Worm (Caenorhabditis elegans) whole organism, L4 larva: ENCODE measurements around the gene mrt-2.
"Not testable (repeated sequence)": the region's sequence is repeated elsewhere in the genome, so short reads cannot be mapped to it uniquely, and the experiment has no call there.

Experiments used
- F37D6.2 ChIP-seq: sonication (generic microtip); optimal IDR thresholded peaks from 2 replicates; lab custom pipeline; 2016; ENCODE audit warnings: mild to moderate bottlenecking, missing genetic modification characterization, missing compliant biosample characterization
- F49E8.2 ChIP-seq: sonication (generic microtip); optimal IDR thresholded peaks from 2 replicates; lab custom pipeline; 2016; ENCODE audit warnings: missing compliant biosample characterization, mild to moderate bottlenecking, missing genetic modification characterization, borderline replicate concordance
- T20F7.1 ChIP-seq: fragments of 200-800 bp; sonication (Bioruptor generic); optimal IDR thresholded peaks from 2 replicates; lab custom pipeline; 2018; ENCODE audit warnings: mild to moderate bottlenecking, missing genetic modification characterization, missing compliant biosample characterization
- Y48G9A.11 ChIP-seq: fragments of 200-800 bp; sonication (Bioruptor generic); IDR thresholded peaks from 2 replicates; pipeline ENCODE4 v1.3.6; 2022; ENCODE audit warnings: missing genetic modification reagents, missing genetic modification characterization, missing compliant biosample characterization
- aha-1 ChIP-seq: fragments of 150-350 bp; peaks from one replicate; lab custom pipeline; 2014; ENCODE audit warnings: missing biosample characterization, missing genetic modification characterization
- ceh-20 ChIP-seq: fragments of 200-800 bp; sonication (Bioruptor generic); IDR thresholded peaks from 2 replicates; pipeline ENCODE4 v1.3.6; 2022; ENCODE audit warnings: missing genetic modification reagents, missing genetic modification characterization, missing compliant biosample characterization
- ceh-44 ChIP-seq: fragments of 200-800 bp; sonication (Bioruptor generic); IDR thresholded peaks from 2 replicates; pipeline ENCODE4 v1.3.6; 2022; ENCODE audit warnings: missing genetic modification reagents, missing genetic modification characterization, missing compliant biosample characterization
- cey-2 ChIP-seq: sonication (generic microtip); optimal IDR thresholded peaks from 3 replicates; lab custom pipeline; 2017; ENCODE audit warnings: missing genetic modification characterization, mild to moderate bottlenecking, missing compliant biosample characterization, antibody characterized with exemption, borderline replicate concordance; ENCODE audit not compliant: insufficient read depth
- dpl-1 ChIP-seq: fragments of 150-350 bp; optimal IDR thresholded peaks from 2 replicates; lab custom pipeline; 2014; ENCODE audit warnings: missing biosample characterization, missing genetic modification reagents, missing genetic modification characterization
- egl-43 ChIP-seq: fragments of 200-800 bp; sonication (Bioruptor generic); IDR thresholded peaks from 2 replicates; pipeline ENCODE4 v1.3.6; 2022; ENCODE audit warnings: missing genetic modification reagents, missing genetic modification characterization, missing compliant biosample characterization
- hlh-11 ChIP-seq: fragments of 200-800 bp; sonication (Bioruptor generic); optimal IDR thresholded peaks from 2 replicates; lab custom pipeline; 2018; ENCODE audit warnings: mild to moderate bottlenecking, missing genetic modification characterization, missing compliant biosample characterization
- lim-7 ChIP-seq: fragments of 200-800 bp; sonication (Bioruptor generic); IDR thresholded peaks from 2 replicates; pipeline ENCODE4 v1.3.6; 2022; ENCODE audit warnings: missing genetic modification characterization, missing compliant biosample characterization
- lin-29 ChIP-seq: fragments of 200-800 bp; sonication (Bioruptor generic); IDR thresholded peaks from 2 replicates; pipeline ENCODE4 v1.3.6; 2022; ENCODE audit warnings: missing genetic modification reagents, missing genetic modification characterization, missing compliant biosample characterization
- lin-38 ChIP-seq: fragments of 200-800 bp; sonication (Bioruptor generic); IDR thresholded peaks from 2 replicates; pipeline ENCODE4 v1.3.6; 2022; ENCODE audit warnings: missing genetic modification reagents, missing genetic modification characterization, missing compliant biosample characterization
- madf-5 ChIP-seq, 2 experiments: fragments of 200-800 bp; sonication (Bioruptor generic); IDR thresholded peaks; 2 replicates each; pipeline ENCODE4 v1.3.6; 2022; ENCODE audit warnings: missing compliant biosample characterization in 2 of 2, missing genetic modification characterization in 2 of 2
- mdt-29 ChIP-seq: fragments of 200-800 bp; sonication (Bioruptor generic); IDR thresholded peaks from 2 replicates; pipeline ENCODE4 v1.3.6; 2022; ENCODE audit warnings: missing genetic modification reagents, missing genetic modification characterization, missing compliant biosample characterization
- mes-2 ChIP-seq: sonication (generic microtip); optimal IDR thresholded peaks from 2 replicates; lab custom pipeline; 2016; ENCODE audit warnings: missing genotype, mild to moderate bottlenecking, missing genetic modification characterization, missing compliant biosample characterization; ENCODE audit not compliant: poor library complexity, severe bottlenecking
- mxl-3 ChIP-seq: fragments of 200-800 bp; sonication (Bioruptor generic); optimal IDR thresholded peaks from 2 replicates; lab custom pipeline; 2018; ENCODE audit warnings: mild to moderate bottlenecking, missing genetic modification characterization, missing compliant biosample characterization
- nhr-11 ChIP-seq: fragments of 150-350 bp; optimal IDR thresholded peaks from 2 replicates; lab custom pipeline; 2014; ENCODE audit warnings: missing biosample characterization, missing genetic modification characterization
- nhr-237 ChIP-seq: sonication (generic microtip); optimal IDR thresholded peaks from 2 replicates; lab custom pipeline; 2017; ENCODE audit warnings: missing biosample characterization, missing genetic modification characterization
- nhr-42 ChIP-seq: fragments of 200-800 bp; sonication (Bioruptor generic); IDR thresholded peaks from 2 replicates; pipeline ENCODE4 v1.3.6; 2022; ENCODE audit warnings: missing genetic modification characterization, missing compliant biosample characterization
- php-3 ChIP-seq: fragments of 200-800 bp; sonication (Bioruptor generic); IDR thresholded peaks from 2 replicates; pipeline ENCODE4 v1.3.6; 2022; ENCODE audit warnings: missing genetic modification reagents, missing genetic modification characterization, missing compliant biosample characterization
- pqm-1 ChIP-seq: sonication (generic microtip); optimal IDR thresholded peaks from 2 replicates; lab custom pipeline; 2017; ENCODE audit warnings: missing biosample characterization, missing genetic modification characterization
- sdz-12 ChIP-seq: fragments of 200-800 bp; sonication (Bioruptor generic); optimal IDR thresholded peaks from 2 replicates; lab custom pipeline; 2018; ENCODE audit warnings: mild to moderate bottlenecking, missing genetic modification characterization, missing compliant biosample characterization
- snpc-1.2 ChIP-seq: fragments of 200-800 bp; sonication (Bioruptor generic); IDR thresholded peaks from 2 replicates; pipeline ENCODE4 v1.3.6; 2022; ENCODE audit warnings: missing genetic modification reagents, missing genetic modification characterization, missing compliant biosample characterization
- tag-97 ChIP-seq: fragments of 200-800 bp; sonication (Bioruptor generic); IDR thresholded peaks from 2 replicates; pipeline ENCODE4 v1.3.6; 2022; ENCODE audit warnings: missing genetic modification characterization, missing compliant biosample characterization
- unc-130 ChIP-seq: sonication (generic microtip); optimal IDR thresholded peaks from 2 replicates; lab custom pipeline; 2016; ENCODE audit warnings: missing genetic modification reagents, missing genetic modification characterization, missing compliant biosample characterization
- unc-62 ChIP-seq, 3 experiments: fragments of 150-350 bp in 1 of 3; sonication (generic microtip); optimal IDR thresholded peaks in 2 of 3; peaks in 1 of 3; 1 replicate in 1 of 3; 2 replicates in 2 of 3; lab custom pipeline; 2014 to 2017; ENCODE audit warnings: missing biosample characterization in 3 of 3, missing genetic modification characterization in 3 of 3, missing genetic modification reagents in 3 of 3, missing genotype in 1 of 3
- zag-1 ChIP-seq: fragments of 150-350 bp; optimal IDR thresholded peaks from 2 replicates; lab custom pipeline; 2014; ENCODE audit warnings: missing biosample characterization, missing genetic modification characterization
- ztf-11 ChIP-seq: fragments of 150-350 bp; optimal IDR thresholded peaks from 2 replicates; lab custom pipeline; 2014; ENCODE audit warnings: missing biosample characterization, missing genetic modification characterization

The mrt-2 gene

ce11 chrIII:11777321-11777720 is 30.8 kb downstream of the mrt-2 start, which contains the start of gene mdt-21:
Gene mdt-21, plus strand, starts transcription at chrIII:11777621.
- TF ChIP-seq aha-1 (tag; lab: Kevin White, UChicago) (peak; percentile 52), ceh-44 (GFP tag; lab: Robert Waterston, UW) (no peak)

- TF ChIP-seq unc-62 (GFP tag; optimal IDR thresholded peaks at IDR 0.05 in 1 of 2; lab: Kevin White, UChicago) (peak in 1 of 2 experiments; percentile 77), unc-62 (tag; optimal IDR thresholded peaks at IDR 0.05; lab: Kevin White, UChicago) (no peak), dpl-1 (GFP tag; lab: Kevin White, UChicago) (no peak), Y48G9A.11 (GFP tag; lab: Robert Waterston, UW) (no peak), mes-2 (tag; lab: Kevin White, UChicago) (peak; percentile 26)
Measured at ce11 chrIII:11780183-11780664, 33.7 kb downstream of the mrt-2 start, which contains the start of gene C24H11.5. Gene C24H11.5, plus strand, starts transcription at chrIII:11780233.

- no peak for TF ChIP-seq hlh-11 (tag; lab: Kevin White, UChicago)
- peak; percentile 58 for TF ChIP-seq aha-1 (tag; lab: Kevin White, UChicago)
- TF ChIP-seq mdt-29 (GFP tag; lab: Robert Waterston, UW), result no peak
- TF ChIP-seq, all 104 proteins: peak for 1
Measured at ce11 chrIII:11781800-11782199, 35.2 kb downstream of the mrt-2 start, which contains the start of gene srd-74. Gene srd-74, plus strand, starts transcription at chrIII:11782100.

ce11 chrIII:11785961-11786360 is 39.4 kb downstream of the mrt-2 start, which contains the start of gene tbx-38:
Gene tbx-38, minus strand, starts transcription at chrIII:11786061.
- 0 out of 2 replicates have a peak, but pooled peaks have one; percentile 39 for TF ChIP-seq lim-7 (GFP tag; lab: Robert Waterston, UW)
- no peak for TF ChIP-seq unc-130 (GFP tag; lab: Kevin White, UChicago)

- not testable (repeated sequence) for TF ChIP-seq madf-5 (GFP tag; IDR thresholded peaks at IDR 0.05; lab: Robert Waterston, UW); nhr-11 (tag; lab: Kevin White, UChicago); snpc-1.2 (GFP tag; lab: Robert Waterston, UW)
Measured at ce11 chrIII:11787376-11787775, 40.8 kb downstream of the mrt-2 start, which contains the start of gene C24H11.1. Gene C24H11.1, plus strand, starts transcription at chrIII:11787676.

ce11 chrIII:11789480-11789879 is 42.9 kb downstream of the mrt-2 start:
- TF ChIP-seq sdz-12 (no peak), ceh-20 (GFP tag; lab: Robert Waterston, UW) (no peak), nhr-237 (tag; lab: Kevin White, UChicago) (no peak), mxl-3 (GFP tag; lab: Kevin White, UChicago) (no peak), egl-43 (GFP tag; lab: Robert Waterston, UW) (no peak), ztf-11 (no peak), nhr-42 (GFP tag; lab: Robert Waterston, UW) (no peak), F49E8.2 (tag; lab: Kevin White, UChicago) (no peak), php-3 (GFP tag; lab: Robert Waterston, UW) (no peak), lim-7 (GFP tag; lab: Robert Waterston, UW) (no peak), pqm-1 (no peak), tag-97 (GFP tag; lab: Robert Waterston, UW) (no peak), T20F7.1 (GFP tag; lab: Kevin White, UChicago) (no peak), lin-29 (GFP tag; lab: Robert Waterston, UW) (no peak), lin-38 (GFP tag; lab: Robert Waterston, UW) (no peak), F37D6.2 (no peak), zag-1 (tag; lab: Kevin White, UChicago) (no peak), cey-2 (tag; lab: Kevin White, UChicago) (no peak)
- TF ChIP-seq, all 104 proteins: peak for 0
